Worm (Caenorhabditis elegans): ENCODE measurements around the gene irld-18.

- TF ChIP-seq unc-62 (GFP tag; optimal IDR thresholded peaks at IDR 0.05), result no peak
- no peak for TF ChIP-seq pha-4 (tag; optimal IDR thresholded peaks at IDR 0.05)
- no peak for TF ChIP-seq blmp-1 (tag; optimal IDR thresholded peaks at IDR 0.05)
- TF ChIP-seq unc-39 (tag; optimal IDR thresholded peaks at IDR 0.05), result no peak
Measured at ce11 chrIV:14613375-14613774, 32.5 kb upstream of the irld-18 start.
